Worm (Caenorhabditis elegans) whole organism, L4/young adult: ENCODE data around the gene F46F2.5.

ENCODE experiments used
- W03F9.2 ChIP-seq: fragments of 150-350 bp; optimal IDR thresholded peaks from 2 replicates; lab custom pipeline; 2014; ENCODE audit warnings: missing biosample characterization, missing genetic modification characterization
- dao-5 ChIP-seq: sonication (generic microtip); optimal IDR thresholded peaks from 2 replicates; lab custom pipeline; 2016; ENCODE audit warnings: missing genotype, missing genetic modification characterization, moderate library complexity, missing compliant biosample characterization
- him-1 ChIP-seq: sonication (generic microtip); optimal IDR thresholded peaks from 2 replicates; lab custom pipeline; 2016; ENCODE audit warnings: missing genotype, missing genetic modification reagents, missing genetic modification characterization, missing compliant biosample characterization

- TF ChIP-seq W03F9.2: no peak
- TF ChIP-seq dao-5 (tag; lab: Kevin White, UChicago): no peak
- TF ChIP-seq him-1: no peak
Measured at ce11 chrX:15246182-15246581, 16.3 kb upstream of the F46F2.5 start, which contains the start of gene piki-1.
